Fruit fly (Drosophila melanogaster) Kc167 (cell line): ENCODE results near the gene AlaRS-m.

Experiments
- Myc ChIP-seq: fragments of >200 bp; optimal IDR thresholded peaks from 2 replicates; lab custom pipeline; 2017; ENCODE audit warnings: missing external identifiers
- insv ChIP-seq: fragments of >200 bp; optimal IDR thresholded peaks from 3 replicates; lab custom pipeline; 2018; ENCODE audit warnings: missing external identifiers
- psq ChIP-seq: fragments of >200 bp; optimal IDR thresholded peaks from 2 replicates; lab custom pipeline; 2017; ENCODE audit warnings: missing external identifiers

DNA sequence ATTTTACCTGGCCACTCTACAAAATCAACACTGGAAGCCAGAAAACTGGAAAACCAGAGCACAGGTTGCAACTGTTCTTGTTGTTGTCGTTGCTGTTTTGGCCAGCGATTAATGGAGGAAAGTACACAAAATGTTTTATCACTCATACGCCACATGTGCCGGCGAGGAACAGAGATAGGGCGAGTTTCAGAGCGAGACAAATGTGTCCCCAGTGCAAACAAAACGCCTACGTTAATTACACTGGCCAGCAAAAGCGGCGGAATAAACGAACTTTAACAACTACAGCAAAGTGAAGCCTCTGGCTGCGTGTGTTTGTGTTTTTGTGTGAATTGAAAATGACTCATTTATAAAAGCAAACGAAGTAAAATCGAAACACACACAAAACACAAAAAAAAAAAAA is 34.3 kb downstream of the AlaRS-m start:
- TF ChIP-seq insv (lab: Kevin White, UChicago) = no peak
- TF ChIP-seq psq (lab: Kevin White, UChicago) = no peak
- TF ChIP-seq Myc = no peak
